ENCODE assay signal across 3 worm cellular contexts in the genomic region with DNA sequence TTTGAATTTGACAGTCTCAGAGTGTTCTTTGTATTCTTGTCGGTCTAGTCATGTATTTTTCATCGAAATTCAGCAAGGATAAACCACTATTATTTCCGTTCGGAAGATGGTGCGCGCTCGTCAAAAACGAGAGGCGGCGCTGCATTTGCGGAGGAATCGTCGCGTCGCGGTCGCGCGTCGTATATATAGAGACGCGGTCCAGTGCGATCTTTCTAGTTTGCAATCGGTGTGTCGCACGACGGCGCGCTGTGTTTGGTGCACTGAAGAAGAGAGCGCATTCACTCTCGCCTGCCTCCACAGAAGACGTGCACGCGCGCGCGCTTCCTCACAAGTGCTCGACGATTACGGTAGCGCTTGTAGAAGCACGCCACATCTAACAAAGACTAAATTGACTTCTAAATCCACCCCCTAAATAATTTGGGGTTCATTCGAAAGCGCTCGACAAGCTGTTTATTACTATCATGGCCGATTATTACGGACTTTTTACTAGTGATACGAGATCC.
TF ChIP-seq lines count a peak whose summit lies in the region.

TSS of gene Y39E4B.6 (plus strand) at position 209 of the 503 bp plus-strand sequence.

TF ChIP-seq in whole organism, L1 larva, 84 proteins besides CTCF, POLR2A, EP300 and RAD21 (continued from another document and continues in another):
- TF ChIP-seq fkh-8 (tag; optimal IDR thresholded peaks at IDR 0.05; lab: Kevin White, UChicago) (peak; percentile 100), snu-23 (GFP tag; optimal IDR thresholded peaks at IDR 0.05; lab: Kevin White, UChicago) (peak; percentile 99), skn-1 (tag; optimal IDR thresholded peaks at IDR 0.05; lab: Kevin White, UChicago) (peak; percentile 80), mef-2 (tag; optimal IDR thresholded peaks at IDR 0.05; lab: Kevin White, UChicago) (peak; percentile 80), mab-9 (GFP tag; IDR thresholded peaks at IDR 0.05; lab: Robert Waterston, UW) (peak; percentile 94), lin-15B (tag; optimal IDR thresholded peaks at IDR 0.05; lab: Kevin White, UChicago) (peak; percentile 80), dpl-1 (GFP tag; optimal IDR thresholded peaks at IDR 0.05; lab: Kevin White, UChicago) (peak; percentile 77 to 81 (median 79)), efl-3 (GFP tag; optimal IDR thresholded peaks at IDR 0.05; lab: Kevin White, UChicago) (peak; percentile 28), aha-1 (tag; optimal IDR thresholded peaks at IDR 0.05; lab: Kevin White, UChicago) (peak; percentile 72), pag-3 (tag; optimal IDR thresholded peaks at IDR 0.05; lab: Kevin White, UChicago; ENCODE audit: borderline replicate concordance, insufficient read depth) (no peak), nhr-76 (tag; optimal IDR thresholded peaks at IDR 0.05; lab: Kevin White, UChicago) (peak; percentile 73), nhr-20 (tag; optimal IDR thresholded peaks at IDR 0.05; lab: Kevin White, UChicago) (peak; percentile 100), nhr-47 (tag; optimal IDR thresholded peaks at IDR 0.05; lab: Kevin White, UChicago) (peak; percentile 99), unc-130 (tag; optimal IDR thresholded peaks at IDR 0.05; lab: Kevin White, UChicago) (peak; percentile 34), swsn-7 (tag; optimal IDR thresholded peaks at IDR 0.05; lab: Kevin White, UChicago) (peak; percentile 99), C16A3.4 (tag; optimal IDR thresholded peaks at IDR 0.05; lab: Kevin White, UChicago) (peak; percentile 97), Y116A8C.19 (tag; optimal IDR thresholded peaks at IDR 0.05; lab: Kevin White, UChicago; ENCODE audit: borderline replicate concordance) (no peak), jun-1 (tag; optimal IDR thresholded peaks at IDR 0.05; lab: Kevin White, UChicago) (peak; percentile 97), egl-13 (tag; optimal IDR thresholded peaks at IDR 0.05; lab: Kevin White, UChicago) (peak; percentile 98), nhr-237 (tag; optimal IDR thresholded peaks at IDR 0.05; lab: Kevin White, UChicago) (peak; percentile 82), alr-1 (tag; optimal IDR thresholded peaks at IDR 0.05; lab: Kevin White, UChicago; ENCODE audit: borderline replicate concordance) (no peak), pqm-1 (tag; optimal IDR thresholded peaks at IDR 0.05; lab: Kevin White, UChicago) (peak; percentile 54), lin-35 (GFP tag; optimal IDR thresholded peaks at IDR 0.05; lab: Kevin White, UChicago) (peak; percentile 85 to 92), hlh-4 (tag; optimal IDR thresholded peaks at IDR 0.05; lab: Kevin White, UChicago) (no peak), mep-1 (tag; optimal IDR thresholded peaks at IDR 0.05; lab: Kevin White, UChicago) (peak; percentile 88), lin-39 (tag; optimal IDR thresholded peaks at IDR 0.05; lab: Kevin White, UChicago) (peak; percentile 82), ceh-82 (tag; optimal IDR thresholded peaks at IDR 0.05; lab: Kevin White, UChicago) (peak; percentile 96 to 99 (median 98)), unc-98 (GFP tag; IDR thresholded peaks at IDR 0.05; lab: Robert Waterston, UW) (peak; percentile 83), lir-3 (tag; optimal IDR thresholded peaks at IDR 0.05; lab: Kevin White, UChicago; ENCODE audit: poor library complexity) (peak; percentile 87), C04F5.9 (tag; optimal IDR thresholded peaks at IDR 0.05; lab: Kevin White, UChicago) (peak; percentile 88), fkh-4 (tag; optimal IDR thresholded peaks at IDR 0.05; lab: Kevin White, UChicago; ENCODE audit: borderline replicate concordance) (peak; percentile 68), ztf-11 (tag; optimal IDR thresholded peaks at IDR 0.05; lab: Kevin White, UChicago) (peak in 1 of 2 experiments; percentile 89), zag-1 (tag; optimal IDR thresholded peaks at IDR 0.05; lab: Kevin White, UChicago) (peak; percentile 76), pax-3 (tag; optimal IDR thresholded peaks at IDR 0.05; lab: Kevin White, UChicago) (peak; percentile 98), hpl-2 (GFP tag; optimal IDR thresholded peaks at IDR 0.05; lab: Kevin White, UChicago) (peak; percentile 90), tlp-1 (tag; optimal IDR thresholded peaks at IDR 0.05; lab: Kevin White, UChicago) (no peak), unc-30 (tag; optimal IDR thresholded peaks at IDR 0.05; lab: Kevin White, UChicago) (no peak), sptf-1 (tag; optimal IDR thresholded peaks at IDR 0.05; lab: Kevin White, UChicago) (no peak), C34B4.2 (tag; optimal IDR thresholded peaks at IDR 0.05; lab: Kevin White, UChicago) (peak; percentile 46), ztf-4 (tag; optimal IDR thresholded peaks at IDR 0.05; lab: Kevin White, UChicago) (peak; percentile 84)

TF ChIP-seq in whole organism, L3 larva, 47 proteins besides CTCF, POLR2A, EP300 and RAD21 (continued from another document):
- TF ChIP-seq nhr-237 (tag; optimal IDR thresholded peaks at IDR 0.05; lab: Kevin White, UChicago) (no peak), mml-1 (tag; optimal IDR thresholded peaks at IDR 0.05; lab: Kevin White, UChicago) (no peak), mdl-1 (tag; optimal IDR thresholded peaks at IDR 0.05; lab: Kevin White, UChicago) (peak; percentile 80), skn-1 (tag; optimal IDR thresholded peaks at IDR 0.05; lab: Kevin White, UChicago) (peak; percentile 89), lin-39 (tag; optimal IDR thresholded peaks at IDR 0.05; lab: Kevin White, UChicago) (peak; percentile 99), hmg-11 (tag; optimal IDR thresholded peaks at IDR 0.05; lab: Kevin White, UChicago) (peak; percentile 87), jun-1 (tag; optimal IDR thresholded peaks at IDR 0.05; lab: Kevin White, UChicago) (peak; percentile 97), egl-5 (tag; optimal IDR thresholded peaks at IDR 0.05; lab: Kevin White, UChicago) (peak; percentile 89), lin-15B (tag; optimal IDR thresholded peaks at IDR 0.05; lab: Kevin White, UChicago) (peak; percentile 91), aly-2 (tag; optimal IDR thresholded peaks at IDR 0.05; lab: Kevin White, UChicago) (no peak), R02D3.7 (tag; optimal IDR thresholded peaks at IDR 0.05; lab: Kevin White, UChicago) (peak; percentile 83), nhr-11 (tag; optimal IDR thresholded peaks at IDR 0.05; lab: Kevin White, UChicago) (peak; percentile 92), nhr-23 (tag; optimal IDR thresholded peaks at IDR 0.05; lab: Kevin White, UChicago) (peak; percentile 95), ama-1 (optimal IDR thresholded peaks at IDR 0.05; lab: Kevin White, UChicago) (peak; percentile 99), zag-1 (tag; optimal IDR thresholded peaks at IDR 0.05; lab: Kevin White, UChicago) (peak; percentile 37), nhr-43 (tag; optimal IDR thresholded peaks at IDR 0.05; lab: Kevin White, UChicago; ENCODE audit: poor library complexity, severe bottlenecking) (peak; percentile 72), ztf-4 (tag; optimal IDR thresholded peaks at IDR 0.05; lab: Kevin White, UChicago) (peak; percentile 84), elt-3 (tag; optimal IDR thresholded peaks at IDR 0.05; lab: Kevin White, UChicago) (peak in 1 of 3 experiments; percentile 93), unc-62 (GFP tag; optimal IDR thresholded peaks at IDR 0.05; lab: Kevin White, UChicago) (peak; percentile 89), fkh-10 (GFP tag; optimal IDR thresholded peaks at IDR 0.05; lab: Kevin White, UChicago) (peak; percentile 91), ZK546.5 (tag; optimal IDR thresholded peaks at IDR 0.05; lab: Kevin White, UChicago) (peak; percentile 34), elt-2 (tag; optimal IDR thresholded peaks at IDR 0.05; lab: Kevin White, UChicago) (peak; percentile 92), nhr-76 (tag; optimal IDR thresholded peaks at IDR 0.05; lab: Kevin White, UChicago) (peak; percentile 77), ztf-11 (tag; optimal IDR thresholded peaks at IDR 0.05; lab: Kevin White, UChicago) (peak; percentile 23), lsy-12 (tag; optimal IDR thresholded peaks at IDR 0.05; lab: Kevin White, UChicago) (peak; percentile 98), unc-39 (tag; optimal IDR thresholded peaks at IDR 0.05; lab: Kevin White, UChicago) (peak; percentile 40), snpc-4 (tag; optimal IDR thresholded peaks at IDR 0.05; lab: Kevin White, UChicago) (no peak), ceh-28 (tag; optimal IDR thresholded peaks at IDR 0.05; lab: Kevin White, UChicago) (peak; percentile 90), ceh-82 (tag; optimal IDR thresholded peaks at IDR 0.05; lab: Kevin White, UChicago) (peak; percentile 85)

TF ChIP-seq in whole organism, young adult, 124 proteins besides CTCF, POLR2A, EP300 and RAD21 (continued from another document and continues in another):
- TF ChIP-seq mel-28 (tag; optimal IDR thresholded peaks at IDR 0.05; lab: Kevin White, UChicago; ENCODE audit: borderline replicate concordance) (peak; percentile 28), nfyb-1 (GFP tag; IDR thresholded peaks at IDR 0.05; lab: Robert Waterston, UW) (peak; percentile 96), F57C9.4 (tag; optimal IDR thresholded peaks at IDR 0.05; lab: Kevin White, UChicago) (peak; percentile 27), let-607 (tag; optimal IDR thresholded peaks at IDR 0.05; lab: Kevin White, UChicago) (peak; percentile 58 to 78), chd-7 (tag; optimal IDR thresholded peaks at IDR 0.05; lab: Kevin White, UChicago) (peak; percentile 96), ccch-3 (GFP tag; optimal IDR thresholded peaks at IDR 0.05; lab: Kevin White, UChicago) (no peak), atf-7 (tag; optimal IDR thresholded peaks at IDR 0.05; lab: Kevin White, UChicago) (peak; percentile 89), zim-3 (tag; optimal IDR thresholded peaks at IDR 0.05; lab: Kevin White, UChicago) (peak; percentile 77), F22D6.2 (tag; optimal IDR thresholded peaks at IDR 0.05; lab: Kevin White, UChicago) (peak; percentile 63), F49E8.2 (tag; optimal IDR thresholded peaks at IDR 0.05; lab: Kevin White, UChicago; ENCODE audit: insufficient read depth) (no peak), attf-5 (GFP tag; optimal IDR thresholded peaks at IDR 0.05; lab: Kevin White, UChicago) (peak; percentile 98), hlh-12 (tag; optimal IDR thresholded peaks at IDR 0.05; lab: Kevin White, UChicago) (no peak), mes-4 (tag; optimal IDR thresholded peaks at IDR 0.05; lab: Kevin White, UChicago) (no peak), die-1 (tag; optimal IDR thresholded peaks at IDR 0.05; lab: Kevin White, UChicago) (peak; percentile 73), sptf-2 (GFP tag; optimal IDR thresholded peaks at IDR 0.05; lab: Kevin White, UChicago) (no peak), cebp-1 (GFP tag; IDR thresholded peaks at IDR 0.05; lab: Robert Waterston, UW) (peak; percentile 81; the same call in 1 of the 2 replicates), cebp-1 (tag; optimal IDR thresholded peaks at IDR 0.05; lab: Kevin White, UChicago) (peak; percentile 95), B0035.1 (tag; optimal IDR thresholded peaks at IDR 0.05; lab: Kevin White, UChicago) (peak; percentile 73), dox-1 (GFP tag; IDR thresholded peaks at IDR 0.05; lab: Robert Waterston, UW) (peak; percentile 92), bed-1 (GFP tag; IDR thresholded peaks at IDR 0.05; lab: Robert Waterston, UW) (no peak), lsy-27 (tag; optimal IDR thresholded peaks at IDR 0.05; lab: Kevin White, UChicago; ENCODE audit: borderline replicate concordance, insufficient read depth) (no peak), snpc-1.1 (tag; optimal IDR thresholded peaks at IDR 0.05; lab: Kevin White, UChicago; ENCODE audit: insufficient read depth) (no peak), ekl-4 (GFP tag; IDR thresholded peaks at IDR 0.05; lab: Robert Waterston, UW) (peak; percentile 97), akir-1 (GFP tag; optimal IDR thresholded peaks at IDR 0.05; lab: Kevin White, UChicago) (no peak), lin-26 (GFP tag; IDR thresholded peaks at IDR 0.05; lab: Robert Waterston, UW) (peak; percentile 89), cebp-2 (GFP tag; IDR thresholded peaks at IDR 0.05; lab: Robert Waterston, UW) (no peak), lag-1 (GFP tag; IDR thresholded peaks at IDR 0.05; lab: Robert Waterston, UW) (no peak), attf-3 (GFP tag; conservative IDR thresholded peaks at IDR 0.05; lab: Robert Waterston, UW) (peak; percentile 36; the same call in 1 of the 2 replicates), pha-4 (tag; optimal IDR thresholded peaks at IDR 0.05; lab: Kevin White, UChicago) (peak; percentile 2), bed-2 (GFP tag; IDR thresholded peaks at IDR 0.05; lab: Robert Waterston, UW) (0 out of 2 replicates have a peak, but pooled peaks have one; percentile 33), B0336.3 (GFP tag; IDR thresholded peaks at IDR 0.05; lab: Robert Waterston, UW) (peak; percentile 93), nfya-1 (tag; optimal IDR thresholded peaks at IDR 0.05; lab: Kevin White, UChicago; ENCODE audit: borderline replicate concordance, insufficient read depth) (no peak), ZK185.1 (tag; optimal IDR thresholded peaks at IDR 0.05; lab: Kevin White, UChicago; ENCODE audit: poor library complexity, severe bottlenecking) (peak; percentile 86), mxl-1 (tag; optimal IDR thresholded peaks at IDR 0.05; lab: Kevin White, UChicago) (no peak), hlh-26 (GFP tag; conservative IDR thresholded peaks at IDR 0.05; lab: Robert Waterston, UW) (no peak), ceh-27 (GFP tag; optimal IDR thresholded peaks at IDR 0.05; lab: Kevin White, UChicago) (peak; percentile 98), fkh-3 (tag; optimal IDR thresholded peaks at IDR 0.05; lab: Kevin White, UChicago) (no peak), C06A6.2 (GFP tag; conservative IDR thresholded peaks at IDR 0.05; lab: Robert Waterston, UW) (peak; percentile 90), B0261.1 (tag; optimal IDR thresholded peaks at IDR 0.05; lab: Kevin White, UChicago) (peak; percentile 31), xnd-1 (tag; optimal IDR thresholded peaks at IDR 0.05; lab: Kevin White, UChicago) (no peak), Y56A3A.18 (GFP tag; IDR thresholded peaks at IDR 0.05; lab: Robert Waterston, UW) (no peak), lin-54 (GFP tag; optimal IDR thresholded peaks at IDR 0.05; lab: Kevin White, UChicago) (peak; percentile 82), Y53F4B.3 (GFP tag; IDR thresholded peaks at IDR 0.05; lab: Robert Waterston, UW) (no peak), tlf-1 (GFP tag; optimal IDR thresholded peaks at IDR 0.05; lab: Kevin White, UChicago) (peak; percentile 84), F10E7.11 (tag; optimal IDR thresholded peaks at IDR 0.05; lab: Kevin White, UChicago) (peak; percentile 10), egl-18 (GFP tag; IDR thresholded peaks at IDR 0.05; lab: Robert Waterston, UW) (peak; percentile 87), him-1 (tag; optimal IDR thresholded peaks at IDR 0.05; lab: Kevin White, UChicago) (no peak), lin-40 (tag; optimal IDR thresholded peaks at IDR 0.05; lab: Kevin White, UChicago) (peak; percentile 97), ceh-58 (GFP tag; IDR thresholded peaks at IDR 0.05; lab: Robert Waterston, UW) (no peak), K11D2.4 (GFP tag; IDR thresholded peaks at IDR 0.05; lab: Robert Waterston, UW) (peak; percentile 95), F52B5.7 (tag; optimal IDR thresholded peaks at IDR 0.05; lab: Kevin White, UChicago) (peak; percentile 94), pbrm-1 (GFP tag; IDR thresholded peaks at IDR 0.05; lab: Robert Waterston, UW) (peak; percentile 95), madf-6 (GFP tag; IDR thresholded peaks at IDR 0.05; lab: Robert Waterston, UW) (peak; percentile 47; the same call in 1 of the 2 replicates), ztf-3 (GFP tag; optimal IDR thresholded peaks at IDR 0.05; lab: Kevin White, UChicago) (peak; percentile 82), madf-8 (GFP tag; conservative IDR thresholded peaks at IDR 0.05; lab: Robert Waterston, UW) (no peak), egrh-3 (GFP tag; IDR thresholded peaks at IDR 0.05; lab: Robert Waterston, UW) (peak; percentile 85), zfh-2 (GFP tag; conservative IDR thresholded peaks at IDR 0.05; lab: Robert Waterston, UW) (peak; percentile 99), let-526 (GFP tag; IDR thresholded peaks at IDR 0.05; lab: Robert Waterston, UW) (peak; percentile 94), unc-62 (GFP tag; optimal IDR thresholded peaks at IDR 0.05; lab: Kevin White, UChicago) (no peak), nhr-90 (tag; optimal IDR thresholded peaks at IDR 0.05; lab: Kevin White, UChicago) (peak; percentile 85), hmg-20 (GFP tag; IDR thresholded peaks at IDR 0.05; lab: Robert Waterston, UW) (no peak; the same call in 1 of the 2 replicates), mcd-1 (GFP tag; IDR thresholded peaks at IDR 0.05; lab: Robert Waterston, UW) (peak; percentile 84), sea-2 (GFP tag; IDR thresholded peaks at IDR 0.05; lab: Robert Waterston, UW) (peak; percentile 64; the same call in 1 of the 2 replicates)
